Worm (Caenorhabditis elegans): ENCODE results near the gene cutl-1.

The cutl-1 gene

ce11 chrV:13401669-13402068 lies 4.2 kb downstream of the cutl-1 start:
- no peak for TF ChIP-seq lir-3 (tag; optimal IDR thresholded peaks at IDR 0.05)
- no peak for TF ChIP-seq F44E2.7 (GFP tag; IDR thresholded peaks at IDR 0.05)
- no peak for TF ChIP-seq F37D6.2 (tag; optimal IDR thresholded peaks at IDR 0.05)
- TF ChIP-seq pqm-1 (tag; optimal IDR thresholded peaks at IDR 0.05): no peak
- no peak for TF ChIP-seq F49E8.2 (tag; optimal IDR thresholded peaks at IDR 0.05; ENCODE audit: borderline replicate concordance)
- TF ChIP-seq madf-9 (GFP tag; conservative IDR thresholded peaks at IDR 0.05): no peak
- no peak for TF ChIP-seq nhr-111 (GFP tag; optimal IDR thresholded peaks at IDR 0.05)
- no peak for TF ChIP-seq unc-62 (GFP tag; optimal IDR thresholded peaks at IDR 0.05 in 1 of 2)
- no peak for TF ChIP-seq unc-62 (tag; optimal IDR thresholded peaks at IDR 0.05)
- TF ChIP-seq mxl-2 (GFP tag; conservative IDR thresholded peaks at IDR 0.05): no peak
- no peak for TF ChIP-seq spr-3 (GFP tag; optimal IDR thresholded peaks at IDR 0.05)
- no peak for TF ChIP-seq duxl-1 (tag; optimal IDR thresholded peaks at IDR 0.05; ENCODE audit: poor library complexity)
- TF ChIP-seq T26A8.4 (GFP tag; IDR thresholded peaks at IDR 0.05): no peak
- TF ChIP-seq ZK337.2 (GFP tag; IDR thresholded peaks at IDR 0.05): no peak

DNA sequence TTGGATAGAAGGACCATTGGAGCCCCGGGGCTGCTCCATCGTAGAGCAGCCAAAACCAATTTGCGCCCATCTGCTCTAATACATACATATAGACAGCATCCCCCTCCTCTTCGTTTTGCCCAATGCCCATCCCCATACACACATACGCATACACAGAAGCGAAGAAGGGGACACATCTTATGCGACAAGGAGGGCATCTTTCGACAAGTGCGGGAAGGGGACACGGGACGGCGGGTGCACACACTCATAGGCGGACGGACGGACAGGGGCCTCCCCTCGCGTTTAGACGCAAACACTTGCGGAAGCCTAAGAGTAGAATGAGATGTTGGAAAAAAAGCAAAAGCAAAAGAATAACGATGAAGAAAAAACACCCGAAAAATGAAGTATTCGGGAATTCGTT lies 9.5 kb downstream of the cutl-1 start:
- TF ChIP-seq saeg-2 (GFP tag; IDR thresholded peaks at IDR 0.05) (no peak), nhr-10 (tag; optimal IDR thresholded peaks at IDR 0.05) (no peak), cey-2 (tag; optimal IDR thresholded peaks at IDR 0.05; ENCODE audit: borderline replicate concordance, insufficient read depth) (no peak), vab-7 (GFP tag; IDR thresholded peaks at IDR 0.05) (0 out of 2 replicates have a peak, but pooled peaks have one; percentile 7), nhr-41 (GFP tag; IDR thresholded peaks at IDR 0.05) (no peak), ctbp-1 (GFP tag; IDR thresholded peaks at IDR 0.05) (0 out of 2 replicates have a peak, but pooled peaks have one; percentile 43), gei-8 (GFP tag; optimal IDR thresholded peaks at IDR 0.05) (peak; percentile 4), madf-5 (GFP tag; IDR thresholded peaks at IDR 0.05) (0 out of 4 replicates have a peak, but pooled peaks of 1 of the 2 experiments have one; percentile 41), unc-39 (tag; optimal IDR thresholded peaks at IDR 0.05) (no peak), zag-1 (tag; optimal IDR thresholded peaks at IDR 0.05) (no peak), ceh-32 (tag; optimal IDR thresholded peaks at IDR 0.05; ENCODE audit: poor library complexity) (no peak), mes-2 (tag; optimal IDR thresholded peaks at IDR 0.05; ENCODE audit: poor library complexity, severe bottlenecking) (peak; percentile 15), pqm-1 (tag; optimal IDR thresholded peaks at IDR 0.05) (no peak), hmg-1.1 (GFP tag; IDR thresholded peaks at IDR 0.05) (peak; percentile 28), mxl-2 (GFP tag; conservative IDR thresholded peaks at IDR 0.05) (no peak)

ce11 chrV:13394968-13395367 lies 10.9 kb downstream of the cutl-1 start:
- TF ChIP-seq daf-19 (GFP tag; conservative IDR thresholded peaks at IDR 0.05) (no peak), ceh-20 (GFP tag; IDR thresholded peaks at IDR 0.05) (0 out of 2 replicates have a peak, but pooled peaks have one; percentile 12), unc-62 (GFP tag; optimal IDR thresholded peaks at IDR 0.05 in 1 of 2) (peak in 1 of 2 experiments; percentile 82), unc-62 (tag; optimal IDR thresholded peaks at IDR 0.05) (no peak), egl-43 (GFP tag; IDR thresholded peaks at IDR 0.05) (peak; percentile 55; the same call in 1 of the 2 replicates), set-16 (GFP tag; IDR thresholded peaks at IDR 0.05) (0 out of 2 replicates have a peak, but pooled peaks have one; percentile 16), fkh-10 (GFP tag; optimal IDR thresholded peaks at IDR 0.05) (no peak)

DNA sequence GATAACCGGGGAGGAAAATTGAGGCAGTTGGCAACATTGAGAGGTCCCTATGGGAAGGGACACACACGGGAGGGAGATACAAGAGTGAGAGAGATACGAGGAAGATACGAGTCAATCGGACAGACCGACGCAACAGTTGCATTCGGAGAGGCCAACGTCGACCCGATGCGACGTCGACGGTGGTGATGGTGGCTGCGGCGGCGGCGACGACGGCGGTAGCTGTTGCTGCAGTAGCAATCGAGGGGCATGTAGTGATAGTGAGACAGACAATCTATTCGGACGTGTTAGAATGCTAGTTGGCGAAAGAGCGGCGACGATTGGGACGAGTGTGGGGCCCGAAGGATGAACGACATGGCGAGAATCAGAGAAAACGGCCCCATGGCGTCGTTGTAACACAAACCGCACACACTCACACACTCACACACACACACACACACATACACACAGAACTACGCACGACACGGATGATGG lies 12.5 kb downstream of the cutl-1 start:
- TF ChIP-seq zag-1 (tag; optimal IDR thresholded peaks at IDR 0.05) (no peak), mep-1 (tag; optimal IDR thresholded peaks at IDR 0.05) (peak; percentile 10), ctbp-1 (GFP tag; IDR thresholded peaks at IDR 0.05) (peak; percentile 41; the same call in 1 of the 2 replicates), R02D3.7 (tag; optimal IDR thresholded peaks at IDR 0.05) (no peak), hif-1 (tag; optimal IDR thresholded peaks at IDR 0.05) (peak in 1 of 2 experiments; percentile 8), lin-39 (tag; optimal IDR thresholded peaks at IDR 0.05) (no peak), hlh-11 (tag; optimal IDR thresholded peaks at IDR 0.05) (peak; percentile 73), nhr-41 (GFP tag; IDR thresholded peaks at IDR 0.05) (no peak), ceh-44 (GFP tag; IDR thresholded peaks at IDR 0.05) (no peak), nhr-28 (tag; optimal IDR thresholded peaks at IDR 0.05) (peak; percentile 87), D1046.2 (GFP tag; IDR thresholded peaks at IDR 0.05) (0 out of 2 replicates have a peak, but pooled peaks have one; percentile 9), dve-1 (tag; optimal IDR thresholded peaks at IDR 0.05; ENCODE audit: insufficient read depth) (no peak), nhr-11 (tag; optimal IDR thresholded peaks at IDR 0.05) (peak; percentile 20), daf-16 (GFP tag; optimal IDR thresholded peaks at IDR 0.05) (no peak), daf-16 (tag; optimal IDR thresholded peaks at IDR 0.05) (no peak), saeg-2 (GFP tag; IDR thresholded peaks at IDR 0.05) (no peak), gei-8 (GFP tag; optimal IDR thresholded peaks at IDR 0.05) (peak; percentile 8), mdl-1 (tag; optimal IDR thresholded peaks at IDR 0.05) (peak in 1 of 2 experiments; percentile 56), mes-2 (tag; optimal IDR thresholded peaks at IDR 0.05; ENCODE audit: poor library complexity, severe bottlenecking) (no peak)
